Fruit fly (Drosophila melanogaster) whole organism, embryonic: ENCODE results near the gene CG42827.

ENCODE experiments used
- Blimp-1 ChIP-seq: fragments of 200-800 bp; sonication (Bioruptor generic); optimal IDR thresholded peaks from 3 replicates; lab custom pipeline; 2018; ENCODE audit warnings: missing biosample characterization, missing genetic modification characterization, mild to moderate bottlenecking, moderate library complexity, missing genetic modification reagents
- CG10979 ChIP-seq: fragments of 200-800 bp; sonication (Bioruptor generic); optimal IDR thresholded peaks from 2 replicates; lab custom pipeline; 2018; ENCODE audit warnings: missing biosample characterization, mild to moderate bottlenecking, missing genetic modification characterization, moderate library complexity
- CG11398 ChIP-seq: fragments of 200-800 bp; sonication (Bioruptor generic); optimal IDR thresholded peaks from 2 replicates; lab custom pipeline; 2016; ENCODE audit warnings: missing biosample characterization, missing genetic modification characterization
- CG12104 ChIP-seq: fragments of 200-800 bp; sonication (Bioruptor generic); optimal IDR thresholded peaks from 3 replicates; lab custom pipeline; 2016; ENCODE audit warnings: missing biosample characterization, missing genetic modification characterization
- CG12155 ChIP-seq: fragments of 200-800 bp; sonication (Bioruptor generic); optimal IDR thresholded peaks from 3 replicates; lab custom pipeline; 2016; ENCODE audit warnings: missing biosample characterization, missing genetic modification characterization
- CG12769 ChIP-seq: fragments of 200-800 bp; sonication (Bioruptor generic); optimal IDR thresholded peaks from 2 replicates; lab custom pipeline; 2019; ENCODE audit warnings: missing biosample characterization, mild to moderate bottlenecking, missing genetic modification characterization, moderate library complexity
- CG13123 ChIP-seq: fragments of 200-800 bp; sonication (Bioruptor generic); optimal IDR thresholded peaks from 2 replicates; lab custom pipeline; 2016; ENCODE audit warnings: missing biosample characterization, missing genetic modification characterization
- CG13775 ChIP-seq: fragments of 200-800 bp; sonication (Bioruptor generic); optimal IDR thresholded peaks from 3 replicates; lab custom pipeline; 2017; ENCODE audit warnings: missing biosample characterization, mild to moderate bottlenecking, missing genetic modification characterization
- CG1647 ChIP-seq: fragments of 200-800 bp; sonication (Bioruptor generic); optimal IDR thresholded peaks from 3 replicates; lab custom pipeline; 2016; ENCODE audit warnings: missing biosample characterization, missing genetic modification characterization
- CG2129 ChIP-seq: fragments of 200-800 bp; sonication (Bioruptor generic); IDR thresholded peaks from 2 replicates; pipeline ENCODE4 v1.3.6; 2022; ENCODE audit warnings: missing biosample characterization, missing genetic modification characterization; ENCODE audit not compliant: partially characterized antibody
- CG2199 ChIP-seq: fragments of 200-800 bp; sonication (Bioruptor generic); IDR thresholded peaks from 3 replicates; pipeline ENCODE4 v1.3.6; 2022; ENCODE audit warnings: missing biosample characterization, missing genetic modification characterization
- CG2875 ChIP-seq: fragments of 200-800 bp; sonication (Bioruptor generic); optimal IDR thresholded peaks from 2 replicates; lab custom pipeline; 2017; ENCODE audit warnings: missing biosample characterization, mild to moderate bottlenecking, missing genetic modification characterization, missing genetic modification reagents
- CG30403 ChIP-seq: fragments of 200-800 bp; sonication (Bioruptor generic); optimal IDR thresholded peaks from 3 replicates; lab custom pipeline; 2016; ENCODE audit warnings: missing biosample characterization, missing genetic modification characterization
- CG3995 ChIP-seq: fragments of 200-800 bp; sonication (Bioruptor generic); optimal IDR thresholded peaks from 3 replicates; lab custom pipeline; 2016; ENCODE audit warnings: missing biosample characterization, missing genetic modification characterization
- CG6254 ChIP-seq: fragments of 200-800 bp; sonication (Bioruptor generic); optimal IDR thresholded peaks from 3 replicates; lab custom pipeline; 2017; ENCODE audit warnings: mild to moderate bottlenecking, missing biosample characterization, missing genetic modification reagents, missing genetic modification characterization
- CG6791 ChIP-seq: fragments of 200-800 bp; sonication (Bioruptor generic); IDR thresholded peaks from 3 replicates; pipeline ENCODE4 v1.3.6; 2022; ENCODE audit warnings: missing biosample characterization, missing genetic modification characterization; ENCODE audit not compliant: partially characterized antibody
- CG7987 ChIP-seq: fragments of 200-800 bp; sonication (Bioruptor generic); optimal IDR thresholded peaks from 2 replicates; lab custom pipeline; 2018; ENCODE audit warnings: missing biosample characterization, mild to moderate bottlenecking, missing genetic modification characterization, moderate library complexity
- CG8388 ChIP-seq: fragments of 200-800 bp; sonication (Bioruptor generic); optimal IDR thresholded peaks from 2 replicates; lab custom pipeline; 2019; ENCODE audit warnings: missing biosample characterization, mild to moderate bottlenecking, missing genetic modification characterization, moderate library complexity
- CG8765 ChIP-seq: fragments of 200-800 bp; sonication (Bioruptor generic); IDR thresholded peaks from 2 replicates; pipeline ENCODE4 v1.3.6; 2022; ENCODE audit warnings: missing biosample characterization, missing genetic modification characterization
- Chrac-16 ChIP-seq: fragments of 200-800 bp; sonication (Bioruptor generic); optimal IDR thresholded peaks from 3 replicates; lab custom pipeline; 2016; ENCODE audit warnings: missing biosample characterization, missing genetic modification characterization
- Ets97D ChIP-seq: fragments of 200-800 bp; sonication (Bioruptor generic); optimal IDR thresholded peaks from 3 replicates; lab custom pipeline; 2016; ENCODE audit warnings: missing biosample characterization, missing genetic modification characterization
- HLH54F ChIP-seq: fragments of 200-800 bp; sonication (Bioruptor generic); optimal IDR thresholded peaks from 3 replicates; lab custom pipeline; 2016; ENCODE audit warnings: missing biosample characterization, missing genetic modification characterization
- HmgZ ChIP-seq: fragments of 200-800 bp; sonication (Bioruptor generic); optimal IDR thresholded peaks from 2 replicates; lab custom pipeline; 2018; ENCODE audit warnings: missing biosample characterization, mild to moderate bottlenecking, missing genetic modification characterization
- Lhr ChIP-seq: fragments of 200-800 bp; sonication (Bioruptor generic); optimal IDR thresholded peaks from 3 replicates; lab custom pipeline; 2017; ENCODE audit warnings: mild to moderate bottlenecking, missing biosample characterization, missing genetic modification reagents, missing genetic modification characterization
- Lim3 ChIP-seq: fragments of 200-800 bp; sonication (Bioruptor generic); IDR thresholded peaks from 2 replicates; pipeline ENCODE4 v1.3.6; 2022; ENCODE audit warnings: missing biosample characterization, missing genetic modification characterization
- Scr ChIP-seq: fragments of 200-800 bp; sonication (Bioruptor generic); IDR thresholded peaks from 2 replicates; pipeline ENCODE4 v1.3.6; 2022; ENCODE audit warnings: missing biosample characterization, missing genetic modification characterization; ENCODE audit not compliant: partially characterized antibody
- Sry-δ ChIP-seq: fragments of 200-800 bp; sonication (Bioruptor generic); optimal IDR thresholded peaks from 2 replicates; lab custom pipeline; 2016; ENCODE audit warnings: missing biosample characterization, missing genetic modification characterization
- Taf1 ChIP-seq: fragments of 200-800 bp; sonication (Bioruptor generic); IDR thresholded peaks from 2 replicates; pipeline ENCODE4 v1.3.6; 2022; ENCODE audit warnings: missing biosample characterization, missing genetic modification characterization
- bowl ChIP-seq: fragments of 200-800 bp; sonication (Bioruptor generic); IDR thresholded peaks from 2 replicates; pipeline ENCODE4 v1.3.6; 2022; ENCODE audit warnings: missing biosample characterization, missing genetic modification characterization
- caup ChIP-seq: fragments of 200-800 bp; sonication (Bioruptor generic); optimal IDR thresholded peaks from 3 replicates; lab custom pipeline; 2017; ENCODE audit warnings: missing biosample characterization, mild to moderate bottlenecking, missing genetic modification characterization, moderate library complexity; ENCODE audit not compliant: severe bottlenecking
- chinmo ChIP-seq: fragments of 200-800 bp; sonication (Bioruptor generic); IDR thresholded peaks from 4 replicates; pipeline ENCODE4 v1.3.6; 2022; ENCODE audit warnings: missing biosample characterization, missing genetic modification characterization; ENCODE audit not compliant: partially characterized antibody
- corto ChIP-seq: fragments of 200-800 bp; sonication (Bioruptor generic); optimal IDR thresholded peaks from 2 replicates; lab custom pipeline; 2016; ENCODE audit warnings: missing biosample characterization, mild to moderate bottlenecking, missing genetic modification characterization, moderate library complexity
- dpn ChIP-seq, 2 experiments: fragments of 200-800 bp; sonication (Bioruptor generic); optimal IDR thresholded peaks; 3 replicates each; lab custom pipeline; 2016; ENCODE audit warnings: missing biosample characterization in 2 of 2, missing genetic modification characterization in 2 of 2
- ems ChIP-seq: fragments of 200-800 bp; sonication (Bioruptor generic); optimal IDR thresholded peaks from 3 replicates; lab custom pipeline; 2016; ENCODE audit warnings: missing biosample characterization, missing genetic modification characterization
- ewg ChIP-seq: fragments of 200-800 bp; sonication (Bioruptor generic); optimal IDR thresholded peaks from 3 replicates; lab custom pipeline; 2017; ENCODE audit warnings: mild to moderate bottlenecking, missing biosample characterization, missing genetic modification reagents, missing genetic modification characterization
- exex ChIP-seq: fragments of 200-800 bp; sonication (Bioruptor generic); optimal IDR thresholded peaks from 4 replicates; lab custom pipeline; 2018; ENCODE audit warnings: missing biosample characterization, mild to moderate bottlenecking, missing genetic modification characterization, moderate library complexity
- fd3F ChIP-seq: fragments of 200-800 bp; sonication (Bioruptor generic); optimal IDR thresholded peaks from 2 replicates; lab custom pipeline; 2018; ENCODE audit warnings: missing biosample characterization, mild to moderate bottlenecking, missing genetic modification characterization, moderate library complexity
- gcm ChIP-seq: fragments of 200-800 bp; sonication (Bioruptor generic); optimal IDR thresholded peaks from 2 replicates; lab custom pipeline; 2019; ENCODE audit warnings: missing biosample characterization, mild to moderate bottlenecking, missing genetic modification characterization, moderate library complexity
- ham ChIP-seq: fragments of 200-800 bp; sonication (Bioruptor generic); IDR thresholded peaks from 2 replicates; pipeline ENCODE4 v1.3.6; 2022; ENCODE audit warnings: missing biosample characterization, missing genetic modification characterization
- nom ChIP-seq: fragments of 200-800 bp; sonication (Bioruptor generic); optimal IDR thresholded peaks from 2 replicates; lab custom pipeline; 2017; ENCODE audit warnings: missing biosample characterization, missing genetic modification characterization, mild to moderate bottlenecking, moderate library complexity, missing genetic modification reagents
- phol ChIP-seq: fragments of 200-800 bp; sonication (Bioruptor generic); optimal IDR thresholded peaks from 3 replicates; lab custom pipeline; 2018; ENCODE audit warnings: missing biosample characterization, mild to moderate bottlenecking, missing genetic modification characterization, moderate library complexity
- ranshi ChIP-seq: fragments of 200-800 bp; sonication (Bioruptor generic); IDR thresholded peaks from 2 replicates; pipeline ENCODE4 v1.3.6; 2022; ENCODE audit warnings: missing biosample characterization, missing genetic modification characterization
- sc ChIP-seq, 3 experiments: fragments of >200 bp in 2 of 3; fragments of 200-800 bp in 1 of 3; sonication (Bioruptor generic) in 1 of 3; optimal IDR thresholded peaks; 2 replicates in 2 of 3; 3 replicates in 1 of 3; lab custom pipeline; 2017; ENCODE audit warnings: mild to moderate bottlenecking in 1 of 3, missing biosample characterization in 1 of 3, missing genetic modification characterization in 1 of 3, missing genetic modification reagents in 1 of 3
- unc-4 ChIP-seq: fragments of 200-800 bp; sonication (Bioruptor generic); IDR thresholded peaks from 2 replicates; pipeline ENCODE4 v1.3.6; 2022; ENCODE audit warnings: missing biosample characterization, missing genetic modification characterization; ENCODE audit not compliant: partially characterized antibody
- vnd ChIP-seq: fragments of 200-800 bp; sonication (Bioruptor generic); IDR thresholded peaks from 3 replicates; pipeline ENCODE4 v1.3.6; 2022; ENCODE audit warnings: missing biosample characterization, missing genetic modification characterization; ENCODE audit not compliant: partially characterized antibody
- wdn ChIP-seq: fragments of 200-800 bp; sonication (Bioruptor generic); IDR thresholded peaks from 2 replicates; pipeline ENCODE4 v1.3.6; 2022; ENCODE audit warnings: missing biosample characterization, missing genetic modification characterization
- yki ChIP-seq: fragments of >200 bp; optimal IDR thresholded peaks from 3 replicates; lab custom pipeline; 2018

The CG42827 gene

DNA sequence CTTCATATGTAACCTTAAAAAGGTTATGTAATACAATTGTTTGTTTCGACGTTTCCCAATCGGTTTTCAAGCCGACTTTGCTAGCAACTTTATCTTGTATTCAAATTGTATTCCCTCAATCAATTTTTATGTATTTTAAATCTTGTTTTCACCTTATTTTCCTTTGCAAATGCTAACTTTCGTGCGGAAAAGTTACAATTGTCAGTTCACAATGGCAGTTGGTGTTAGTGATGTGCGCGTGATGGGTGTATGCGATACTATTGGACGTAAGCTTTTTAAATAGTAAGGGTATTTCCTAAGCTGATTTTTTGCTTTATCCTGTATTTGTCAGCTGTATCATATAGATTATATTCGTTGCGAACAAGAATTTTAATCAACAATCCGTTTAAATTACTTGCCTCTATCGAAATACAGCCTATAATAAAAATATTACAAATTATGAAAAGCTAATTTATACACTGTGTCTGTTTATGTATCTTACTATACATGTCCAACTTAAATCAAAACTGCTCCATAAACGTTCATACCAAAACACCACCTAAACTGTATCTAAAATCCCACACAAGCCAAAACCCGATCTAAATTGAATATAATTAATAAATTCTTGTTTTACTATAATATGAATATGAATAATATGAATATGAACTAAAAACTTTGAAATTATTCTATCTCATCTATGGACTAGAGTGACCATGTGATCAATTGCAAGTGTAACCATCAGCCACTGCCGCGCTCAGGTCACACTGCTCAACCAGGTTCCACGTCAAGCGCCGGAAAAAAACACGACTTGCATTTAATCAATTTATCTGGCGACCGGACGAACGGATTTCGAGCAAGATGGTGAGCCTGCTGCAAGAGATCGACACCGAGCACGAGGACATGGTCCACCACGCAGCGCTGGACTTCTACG is 16.6 kb upstream of the CG42827 start, which contains the start of the genes ATPsynCF6 and Sec13 (continued):
- TF ChIP-seq CG8388 (peak; percentile 32), exex (tag; lab: Kevin White, UChicago) (peak; percentile 37), caup (GFP tag; lab: Kevin White, UChicago) (peak; percentile 52), CG2199 (GFP tag; lab: Robert Waterston, UW) (0 out of 3 replicates have a peak, but pooled peaks have one; percentile 21), Scr (peak; percentile 94), CG11398 (GFP tag; lab: Kevin White, UChicago) (no peak), CG2875 (no peak), ranshi (GFP tag; lab: Robert Waterston, UW) (no peak; the same call in 1 of the 2 replicates), ham (no peak), vnd (GFP tag; lab: Robert Waterston, UW) (peak; percentile 90), Chrac-16 (no peak), CG1647 (GFP tag; lab: Kevin White, UChicago) (no peak), Blimp-1 (GFP tag; lab: Kevin White, UChicago) (peak; percentile 56), fd3F (no peak), Sry-δ (GFP tag; lab: Kevin White, UChicago) (peak; percentile 91), sc (optimal IDR thresholded peaks at IDR 0.05; lab: Kevin White, UChicago) (no peak), sc (GFP tag; optimal IDR thresholded peaks at IDR 0.05; lab: Kevin White, UChicago) (no peak), CG6791 (GFP tag; lab: Robert Waterston, UW) (peak; percentile 91), nom (GFP tag; lab: Kevin White, UChicago) (no peak), HLH54F (GFP tag; lab: Kevin White, UChicago) (no peak), corto (no peak), CG13775 (GFP tag; lab: Kevin White, UChicago) (peak; percentile 24), Lim3 (GFP tag; lab: Robert Waterston, UW) (no peak), phol (tag; lab: Kevin White, UChicago) (peak; percentile 78), CG7987 (GFP tag; lab: Kevin White, UChicago) (no peak), Ets97D (GFP tag; lab: Kevin White, UChicago) (peak; percentile 27), CG12104 (GFP tag; lab: Kevin White, UChicago) (peak; percentile 73), HmgZ (tag; lab: Kevin White, UChicago) (no peak), CG10979 (peak; percentile 46), ewg (GFP tag; lab: Kevin White, UChicago) (peak; percentile 7), CG12155 (GFP tag; lab: Kevin White, UChicago) (peak; percentile 20), CG12769 (tag; lab: Kevin White, UChicago) (no peak), gcm (GFP tag; lab: Kevin White, UChicago) (no peak), unc-4 (GFP tag; lab: Robert Waterston, UW) (peak; percentile 82), CG2129 (peak; percentile 87), CG6254 (GFP tag; lab: Kevin White, UChicago) (no peak), CG8765 (GFP tag; lab: Robert Waterston, UW) (0 out of 2 replicates have a peak, but pooled peaks have one; percentile 13), wdn (no peak), bowl (GFP tag; lab: Robert Waterston, UW) (no peak), chinmo (GFP tag; lab: Robert Waterston, UW) (peak; percentile 82; the same call in 2 of the 4 replicates), dpn (GFP tag; optimal IDR thresholded peaks at IDR 0.05; lab: Kevin White, UChicago) (peak; percentile 14 to 29), ems (GFP tag; lab: Kevin White, UChicago) (peak; percentile 13), CG30403 (peak; percentile 69), Taf1 (peak; percentile 50), CG13123 (no peak), Lhr (GFP tag; lab: Kevin White, UChicago) (no peak), CG3995 (peak; percentile 47), yki (lab: Kevin White, UChicago) (no peak)
